Worm (Caenorhabditis elegans): ENCODE results near the gene irld-24.

The irld-24 gene

DNA sequence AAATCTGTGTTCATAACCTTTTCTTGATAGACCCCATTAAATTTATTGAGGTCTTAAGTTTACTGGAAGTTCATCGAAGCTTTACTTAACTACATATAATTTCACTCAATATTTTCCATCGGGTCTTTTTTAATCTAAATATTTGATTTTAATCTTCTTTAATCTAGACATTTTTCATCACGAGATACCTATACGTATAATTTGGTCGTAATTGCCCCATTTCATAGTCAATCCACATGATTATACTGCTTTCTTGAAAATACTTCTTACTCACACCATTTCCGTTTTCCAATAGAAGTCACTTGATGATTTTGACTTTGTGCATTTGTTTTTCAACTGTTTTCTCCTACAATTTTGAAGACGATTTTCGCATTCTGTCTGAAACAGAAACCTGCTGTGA is at the start of gene irld-24:
Gene irld-24 (plus strand): TSS at position 301 of the 400 bp plus-strand sequence.
- no peak for TF ChIP-seq him-1 (tag; optimal IDR thresholded peaks at IDR 0.05)
- TF ChIP-seq dao-5 (tag; optimal IDR thresholded peaks at IDR 0.05), result no peak
- TF ChIP-seq W03F9.2 (tag; optimal IDR thresholded peaks at IDR 0.05), result no peak

DNA sequence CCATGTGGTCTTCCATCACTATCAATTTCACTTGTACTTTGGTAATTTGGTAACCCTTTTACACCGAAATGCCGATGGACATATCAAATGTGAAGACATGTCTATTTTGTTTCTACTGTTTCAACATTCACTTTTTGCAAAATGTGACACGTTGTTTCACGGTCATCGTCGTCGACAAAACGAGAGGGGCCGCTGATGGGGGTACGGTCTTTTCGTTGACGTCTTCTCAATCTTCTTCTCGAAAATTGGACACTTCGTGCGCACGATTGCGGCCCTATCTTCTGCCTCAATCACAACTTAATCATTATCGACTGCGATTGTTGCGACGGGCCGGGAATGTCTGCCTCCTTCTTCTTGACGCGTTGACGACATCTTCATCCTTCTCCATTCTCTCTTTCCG is 49.7 kb upstream of the irld-24 start:
- TF ChIP-seq W03F9.2 (tag; optimal IDR thresholded peaks at IDR 0.05), result no peak
- no peak for TF ChIP-seq him-1 (tag; optimal IDR thresholded peaks at IDR 0.05)
- no peak for TF ChIP-seq dao-5 (tag; optimal IDR thresholded peaks at IDR 0.05)

DNA sequence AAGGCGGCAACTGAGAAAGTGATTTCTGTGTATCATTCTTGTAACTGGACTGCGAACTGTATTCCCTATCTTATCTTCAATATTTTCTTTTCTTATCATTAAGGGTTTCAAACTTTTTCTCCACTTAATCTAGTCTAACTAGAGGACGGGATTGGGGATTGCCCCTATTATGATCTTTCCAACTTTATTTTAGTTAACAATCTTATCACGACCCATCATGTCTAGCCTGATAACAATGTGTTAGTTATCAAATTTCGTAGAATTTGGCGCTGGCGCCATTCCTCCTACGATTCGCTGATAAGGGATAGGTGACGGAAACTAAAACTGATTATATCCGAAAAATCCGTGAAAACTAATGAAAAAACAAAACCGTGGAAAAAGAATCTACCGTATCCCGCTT is 49.1 kb upstream of the irld-24 start:
- TF ChIP-seq him-1 (tag; optimal IDR thresholded peaks at IDR 0.05), result no peak
- TF ChIP-seq dao-5 (tag; optimal IDR thresholded peaks at IDR 0.05), result no peak
- no peak for TF ChIP-seq W03F9.2 (tag; optimal IDR thresholded peaks at IDR 0.05)

DNA sequence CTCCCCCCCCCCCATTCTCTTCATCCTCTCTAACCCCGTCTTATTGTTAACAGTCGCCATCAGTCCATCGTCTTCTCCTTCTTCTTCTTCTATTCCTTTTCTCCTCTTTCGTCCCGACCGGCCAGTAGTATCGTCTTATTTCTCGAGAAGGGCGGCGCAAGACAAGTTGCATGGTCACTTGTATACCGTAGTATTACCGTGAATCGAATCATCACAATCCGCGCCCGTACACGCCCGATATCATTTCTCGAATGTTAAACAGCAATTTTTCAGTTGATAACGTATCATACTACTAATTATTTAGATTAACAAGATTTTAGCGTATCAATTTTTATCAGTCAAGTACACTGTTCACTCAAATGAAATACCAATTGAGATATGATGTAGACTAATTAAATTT is 48.5 kb upstream of the irld-24 start:
- TF ChIP-seq dao-5 (tag; optimal IDR thresholded peaks at IDR 0.05), result no peak
- TF ChIP-seq W03F9.2 (tag; optimal IDR thresholded peaks at IDR 0.05), result no peak
- no peak for TF ChIP-seq him-1 (tag; optimal IDR thresholded peaks at IDR 0.05)

DNA sequence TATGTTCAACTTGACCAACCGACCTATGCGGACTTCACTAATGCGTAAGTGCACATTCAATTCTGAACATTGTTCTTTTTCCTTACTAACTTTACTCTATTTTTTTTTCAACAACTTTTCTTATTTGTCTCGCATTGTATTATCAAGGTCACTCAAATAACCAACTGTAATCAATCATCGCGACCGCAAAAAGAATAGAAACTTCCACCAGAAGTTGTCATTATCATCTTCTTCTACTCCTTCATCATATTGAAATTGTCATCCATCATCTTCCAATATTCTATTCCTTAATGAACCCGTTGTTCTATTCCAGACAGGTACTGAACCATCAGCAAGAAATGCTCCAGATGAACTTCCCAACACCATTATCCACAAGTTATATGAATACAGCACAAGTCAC is 47.0 kb upstream of the irld-24 start:
- TF ChIP-seq dao-5 (tag; optimal IDR thresholded peaks at IDR 0.05) (no peak), W03F9.2 (tag; optimal IDR thresholded peaks at IDR 0.05) (no peak), him-1 (tag; optimal IDR thresholded peaks at IDR 0.05) (no peak)

DNA sequence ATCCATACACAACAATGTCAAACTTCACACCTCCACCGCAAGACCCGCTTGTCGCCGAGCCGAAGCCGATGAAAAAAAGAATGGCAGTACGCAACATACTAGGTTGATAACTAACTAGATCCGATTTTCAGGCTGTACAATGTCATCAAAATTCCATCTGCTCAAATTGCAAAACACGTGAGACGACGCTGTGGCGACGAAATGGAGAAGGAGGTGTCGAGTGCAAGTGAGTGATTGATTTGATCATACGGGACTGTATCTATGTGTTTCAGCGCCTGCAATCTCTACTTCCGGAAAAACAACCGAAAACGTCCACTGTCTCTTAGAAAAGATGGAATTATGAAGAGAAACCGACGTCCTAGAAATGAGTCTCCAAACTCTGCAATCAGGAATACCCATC is 46.1 kb upstream of the irld-24 start:
- TF ChIP-seq W03F9.2 (tag; optimal IDR thresholded peaks at IDR 0.05), result no peak
- TF ChIP-seq him-1 (tag; optimal IDR thresholded peaks at IDR 0.05), result no peak
- no peak for TF ChIP-seq dao-5 (tag; optimal IDR thresholded peaks at IDR 0.05)

DNA sequence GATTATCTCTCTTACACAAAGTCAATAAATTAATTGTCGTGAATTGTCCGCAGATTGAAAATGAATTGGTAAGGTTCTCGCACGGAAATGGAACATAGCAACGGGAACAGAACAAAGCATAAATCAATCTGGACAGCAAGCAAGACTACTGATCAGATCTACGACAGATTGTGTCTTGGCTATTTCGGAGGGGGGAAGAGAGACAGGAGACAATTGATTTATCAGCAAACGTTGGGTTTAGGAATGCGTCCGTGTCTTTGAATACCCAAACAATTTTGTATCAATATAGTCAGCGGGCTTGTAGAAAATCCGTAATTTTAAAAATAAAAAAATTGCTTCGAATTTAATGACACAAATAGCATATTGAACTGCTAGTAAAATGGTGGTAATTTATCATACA is 45.1 kb upstream of the irld-24 start:
- TF ChIP-seq him-1 (tag; optimal IDR thresholded peaks at IDR 0.05) (no peak), dao-5 (tag; optimal IDR thresholded peaks at IDR 0.05) (no peak), W03F9.2 (tag; optimal IDR thresholded peaks at IDR 0.05) (no peak)

DNA sequence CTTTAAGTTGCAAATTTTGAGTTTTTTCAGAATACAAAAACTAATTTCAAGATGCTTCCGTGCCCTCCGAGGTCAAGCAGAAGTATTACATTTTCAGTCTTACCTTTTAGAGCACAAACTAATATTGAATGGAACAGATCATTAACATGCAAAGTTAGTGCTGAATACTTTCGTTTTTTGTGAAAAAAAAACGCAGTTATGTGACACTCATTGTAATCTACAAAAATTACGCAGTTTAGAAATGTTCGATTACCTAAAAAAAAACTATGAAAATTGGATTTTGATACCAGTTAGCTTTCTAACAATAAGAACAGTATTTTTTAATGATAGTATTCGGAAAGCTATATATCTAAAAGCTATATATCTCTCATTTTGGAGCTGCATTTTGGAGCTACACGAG is 44.5 kb upstream of the irld-24 start:
- TF ChIP-seq dao-5 (tag; optimal IDR thresholded peaks at IDR 0.05) (no peak), him-1 (tag; optimal IDR thresholded peaks at IDR 0.05) (no peak), W03F9.2 (tag; optimal IDR thresholded peaks at IDR 0.05) (no peak)

DNA sequence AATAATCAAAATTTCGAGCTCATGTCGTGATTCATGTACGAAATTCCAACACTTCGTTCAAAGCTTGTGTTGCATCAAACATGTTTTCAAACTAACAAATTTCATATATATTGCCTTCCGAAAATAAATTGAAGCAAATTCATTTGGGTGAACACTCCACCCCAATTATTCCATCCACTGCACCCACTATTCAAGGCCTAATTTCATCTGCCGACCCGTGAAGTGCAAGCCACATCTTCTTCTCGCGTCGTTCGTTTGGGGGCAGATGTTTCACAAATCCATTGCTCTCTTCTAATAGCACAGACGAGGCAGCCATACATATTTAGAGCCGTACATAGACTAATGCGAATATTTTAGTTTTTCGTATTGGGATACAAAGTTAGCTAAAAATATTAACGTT is 42.2 kb upstream of the irld-24 start:
- TF ChIP-seq W03F9.2 (tag; optimal IDR thresholded peaks at IDR 0.05) (no peak), dao-5 (tag; optimal IDR thresholded peaks at IDR 0.05) (no peak), him-1 (tag; optimal IDR thresholded peaks at IDR 0.05) (no peak)

DNA sequence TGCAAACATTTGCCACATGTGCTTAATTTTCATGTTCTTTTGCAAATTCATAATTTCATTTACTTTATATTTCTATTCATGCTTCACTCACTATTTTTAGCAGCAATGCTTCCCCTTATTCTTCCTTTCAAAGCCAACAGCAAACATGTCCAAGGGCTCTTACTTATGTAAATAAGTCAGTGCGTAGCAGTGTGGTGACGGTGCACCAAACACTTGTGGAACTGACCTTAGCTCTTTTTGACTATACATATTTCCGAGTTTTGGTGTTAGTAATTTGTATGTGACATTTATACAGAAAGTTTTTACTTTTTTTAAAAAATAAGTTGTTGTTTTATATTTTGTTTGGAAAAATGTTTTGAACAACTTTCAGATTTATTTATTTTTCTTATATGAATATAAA is 41.3 kb upstream of the irld-24 start:
- TF ChIP-seq him-1 (tag; optimal IDR thresholded peaks at IDR 0.05) (no peak), W03F9.2 (tag; optimal IDR thresholded peaks at IDR 0.05) (no peak), dao-5 (tag; optimal IDR thresholded peaks at IDR 0.05) (no peak)

DNA sequence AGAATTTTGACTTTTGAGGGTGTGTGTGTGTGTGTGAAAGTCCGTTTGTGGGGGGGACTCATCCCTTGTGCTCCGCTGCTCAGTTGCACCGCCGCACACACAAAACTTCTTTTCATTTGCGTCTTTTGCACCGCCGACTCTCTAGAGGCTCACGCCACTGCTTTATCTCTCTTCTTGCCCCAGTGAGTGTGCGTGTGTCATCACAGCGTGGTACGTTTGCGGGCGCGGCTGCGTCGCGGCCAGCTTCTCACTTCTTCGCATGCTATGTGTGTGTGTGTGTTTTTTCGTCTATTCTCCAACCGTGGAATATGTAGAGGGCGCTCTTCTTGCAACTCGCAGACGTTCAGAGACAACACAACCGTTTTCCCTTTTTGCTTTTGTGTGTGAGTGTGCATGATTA is 40.9 kb upstream of the irld-24 start:
- TF ChIP-seq him-1 (tag; optimal IDR thresholded peaks at IDR 0.05) (peak; percentile 68), dao-5 (tag; optimal IDR thresholded peaks at IDR 0.05) (no peak), W03F9.2 (tag; optimal IDR thresholded peaks at IDR 0.05) (no peak)

DNA sequence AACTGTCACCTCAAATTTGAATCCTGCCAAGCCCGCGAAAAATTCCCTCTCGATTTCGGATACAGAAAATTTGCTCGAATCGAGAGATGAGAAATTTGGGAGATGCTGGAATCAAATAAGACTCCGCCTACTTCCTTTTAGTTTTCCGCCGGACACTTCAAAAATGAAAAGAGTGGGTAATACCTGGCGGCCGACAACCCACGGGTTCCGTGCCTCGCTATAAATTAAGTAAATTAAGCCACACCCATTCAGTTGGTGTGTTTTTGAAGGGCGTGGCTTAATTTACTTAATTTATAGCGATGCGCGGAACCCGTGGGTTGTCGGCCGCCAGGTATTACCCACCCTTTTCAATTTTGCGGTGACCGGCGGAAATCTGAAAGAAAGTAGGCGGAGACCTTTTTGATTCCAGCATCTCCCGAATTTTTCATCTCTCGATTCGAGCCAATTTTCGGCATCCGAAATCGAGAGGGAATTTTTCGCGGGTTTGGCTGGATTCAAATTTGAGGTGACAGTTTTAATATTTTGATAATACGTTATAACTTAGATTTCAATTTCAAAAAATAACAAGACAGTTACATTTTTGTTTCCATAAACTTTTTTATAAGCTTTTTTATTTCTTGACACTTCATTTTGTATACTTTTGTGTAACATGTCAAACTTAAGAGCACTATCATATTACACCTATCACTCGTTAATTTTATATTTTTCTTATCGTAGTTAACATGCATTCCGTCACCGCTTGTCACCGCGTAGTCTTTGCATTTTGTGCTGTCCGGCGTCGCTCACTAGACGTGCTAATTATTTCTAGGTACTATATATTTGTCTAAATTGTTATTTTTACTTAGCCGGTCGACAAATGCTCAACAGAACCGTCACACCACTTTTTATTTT is 39.5 kb upstream of the irld-24 start:
- TF ChIP-seq him-1 (tag; optimal IDR thresholded peaks at IDR 0.05), result no peak
- TF ChIP-seq dao-5 (tag; optimal IDR thresholded peaks at IDR 0.05), result no peak

DNA sequence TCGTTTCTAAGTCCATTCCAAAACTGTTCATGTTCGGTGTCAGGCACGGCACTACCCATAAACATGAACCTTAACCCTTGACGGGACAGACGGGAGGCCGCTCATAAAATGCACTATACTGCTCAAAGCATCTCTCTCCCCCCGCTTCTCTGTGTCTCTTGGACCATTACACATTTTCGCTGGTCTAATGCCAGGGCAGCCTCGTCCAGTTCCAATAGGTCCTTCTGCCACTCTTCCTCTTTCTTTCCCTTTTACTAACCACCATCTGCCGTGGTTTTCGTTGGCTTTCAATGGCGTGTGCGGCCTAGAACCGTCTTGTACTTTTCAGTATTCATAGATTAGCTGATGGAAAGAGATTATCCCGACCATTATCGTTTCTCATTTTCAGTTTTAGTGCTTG is 38.2 kb upstream of the irld-24 start:
- TF ChIP-seq dao-5 (tag; optimal IDR thresholded peaks at IDR 0.05), result no peak
- no peak for TF ChIP-seq him-1 (tag; optimal IDR thresholded peaks at IDR 0.05)
- no peak for TF ChIP-seq W03F9.2 (tag; optimal IDR thresholded peaks at IDR 0.05)

DNA sequence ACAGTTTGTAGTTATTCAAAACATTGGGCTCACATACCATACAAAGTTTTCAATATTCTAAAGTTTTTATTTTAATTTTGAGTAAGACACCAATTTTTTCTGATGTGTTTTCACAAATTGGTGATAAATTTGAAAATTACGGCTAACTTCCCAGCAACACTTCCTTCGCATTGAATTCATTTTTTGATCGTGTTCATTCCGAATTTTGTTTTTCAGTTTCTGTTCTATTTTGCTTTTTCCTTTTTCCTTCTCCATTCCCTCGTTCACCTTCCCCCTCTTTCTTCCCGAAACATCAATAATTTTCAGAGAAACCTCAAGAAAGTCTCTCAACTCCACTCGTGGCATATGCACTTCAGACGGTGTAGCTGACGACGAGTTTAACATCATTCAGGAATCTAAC is 37.6 kb upstream of the irld-24 start, which contains the start of gene alg-1:
Gene alg-1 (plus strand): TSS at position 301 of the 400 bp plus-strand sequence.
- TF ChIP-seq him-1 (tag; optimal IDR thresholded peaks at IDR 0.05) (no peak), W03F9.2 (tag; optimal IDR thresholded peaks at IDR 0.05) (no peak), dao-5 (tag; optimal IDR thresholded peaks at IDR 0.05) (no peak)

DNA sequence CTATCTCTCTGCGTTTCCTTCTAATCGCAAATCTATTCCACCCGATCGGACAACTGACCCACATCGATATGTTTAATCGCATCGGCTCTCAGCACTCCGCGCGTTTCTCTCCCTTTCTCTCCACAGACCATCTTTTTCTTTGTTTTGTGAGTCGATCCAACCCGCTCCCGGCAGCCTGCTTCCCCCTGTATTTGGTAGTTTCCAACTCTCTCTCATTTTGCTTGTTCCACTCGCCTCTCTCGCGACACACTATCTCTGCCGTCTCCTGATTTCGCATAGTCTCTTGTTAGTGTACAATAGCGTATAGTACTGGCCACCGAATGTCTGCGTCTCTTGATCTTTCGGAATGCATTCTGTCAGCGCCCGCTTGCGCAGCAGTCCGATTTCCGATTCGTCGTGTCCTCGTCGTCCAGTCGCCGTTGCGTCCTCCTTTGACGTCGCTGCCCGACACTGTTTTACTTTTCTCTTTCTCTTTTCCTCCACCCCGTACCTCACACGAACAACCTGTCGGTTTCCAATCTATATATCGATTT is 35.7 kb upstream of the irld-24 start:
- TF ChIP-seq W03F9.2 (tag; optimal IDR thresholded peaks at IDR 0.05) (peak; percentile 25), dao-5 (tag; optimal IDR thresholded peaks at IDR 0.05) (no peak)

All from whole organism, L4/young adult.